Worm (Caenorhabditis elegans) whole organism, L3 larva: ENCODE measurements around the gene bub-3.

Experiments used
- ama-1 ChIP-seq: fragments of 150-350 bp; optimal IDR thresholded peaks from 2 replicates; lab custom pipeline; 2018
- ceh-28 ChIP-seq: fragments of 150-350 bp; optimal IDR thresholded peaks from 2 replicates; lab custom pipeline; 2014; ENCODE audit warnings: missing biosample characterization, missing genetic modification reagents, missing genetic modification characterization
- ceh-82 ChIP-seq: fragments of 150-350 bp; optimal IDR thresholded peaks from 2 replicates; lab custom pipeline; 2014; ENCODE audit warnings: missing biosample characterization, missing genetic modification characterization
- ceh-9 ChIP-seq: sonication (generic microtip); optimal IDR thresholded peaks from 2 replicates; lab custom pipeline; 2018; ENCODE audit warnings: missing biosample characterization, missing genetic modification characterization
- fkh-10 ChIP-seq: sonication (generic microtip); optimal IDR thresholded peaks from 2 replicates; lab custom pipeline; 2017; ENCODE audit warnings: missing biosample characterization, missing genetic modification reagents, missing genetic modification characterization
- mdl-1 ChIP-seq: fragments of 150-350 bp; optimal IDR thresholded peaks from 2 replicates; lab custom pipeline; 2014; ENCODE audit warnings: missing biosample characterization, missing genetic modification characterization
- nhr-11 ChIP-seq: fragments of 150-350 bp; optimal IDR thresholded peaks from 2 replicates; lab custom pipeline; 2014; ENCODE audit warnings: missing biosample characterization, missing genetic modification characterization
- nhr-12 ChIP-seq: fragments of 150-350 bp; optimal IDR thresholded peaks from 2 replicates; lab custom pipeline; 2014; ENCODE audit warnings: missing biosample characterization, missing genetic modification characterization
- nhr-28 ChIP-seq: fragments of 150-350 bp; optimal IDR thresholded peaks from 2 replicates; lab custom pipeline; 2014; ENCODE audit warnings: missing biosample characterization, missing genetic modification characterization
- nhr-77 ChIP-seq: fragments of 150-350 bp; optimal IDR thresholded peaks from 2 replicates; lab custom pipeline; 2014; ENCODE audit warnings: missing biosample characterization, missing genetic modification characterization
- pqm-1 ChIP-seq: fragments of 150-350 bp; optimal IDR thresholded peaks from 2 replicates; lab custom pipeline; 2017; ENCODE audit warnings: missing biosample characterization, missing genetic modification characterization, inconsistent platforms
- tbx-2 ChIP-seq: sonication (generic microtip); optimal IDR thresholded peaks from 2 replicates; lab custom pipeline; 2016; ENCODE audit warnings: mild to moderate bottlenecking, missing genetic modification characterization, missing compliant biosample characterization
- ztf-4 ChIP-seq: fragments of 150-350 bp; optimal IDR thresholded peaks from 2 replicates; lab custom pipeline; 2014; ENCODE audit warnings: missing biosample characterization, missing genetic modification characterization

DNA sequence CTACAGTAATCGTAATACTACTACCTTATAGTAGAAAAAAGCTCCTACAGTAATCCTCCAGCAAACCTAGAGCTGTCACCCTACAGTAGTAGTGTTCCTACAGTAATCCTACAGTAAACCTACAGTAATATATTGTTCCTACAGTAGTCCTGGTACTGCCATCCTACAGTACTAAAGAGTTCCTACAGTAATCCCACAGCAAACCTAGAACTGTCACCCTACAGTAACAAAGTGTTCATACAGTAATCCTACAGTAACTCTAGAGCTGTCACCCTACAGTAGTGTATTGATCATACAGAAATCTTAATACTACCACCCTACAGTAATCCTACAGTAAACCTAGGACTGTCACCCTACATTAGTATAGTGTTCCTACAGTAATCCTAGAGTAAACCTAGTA, 12.6 kb upstream of the bub-3 start:
- no peak for TF ChIP-seq pqm-1 (tag; lab: Kevin White, UChicago)
- no peak for TF ChIP-seq mdl-1 (tag; lab: Kevin White, UChicago)
- no peak for TF ChIP-seq ztf-4
- TF ChIP-seq fkh-10 (GFP tag; lab: Kevin White, UChicago), result no peak
- TF ChIP-seq ceh-9 (tag; lab: Kevin White, UChicago), result no peak
- no peak for TF ChIP-seq nhr-12 (tag; lab: Kevin White, UChicago)
- TF ChIP-seq nhr-28 (tag; lab: Kevin White, UChicago), result no peak
- TF ChIP-seq tbx-2 (tag; lab: Kevin White, UChicago), result no peak
- TF ChIP-seq nhr-11 (tag; lab: Kevin White, UChicago), result no peak
- no peak for TF ChIP-seq ama-1 (lab: Kevin White, UChicago)
- no peak for TF ChIP-seq ceh-28 (tag; lab: Kevin White, UChicago)
- TF ChIP-seq ceh-82 (tag; lab: Kevin White, UChicago), result no peak
- no peak for TF ChIP-seq nhr-77 (tag; lab: Kevin White, UChicago)
